Worm (Caenorhabditis elegans) whole organism, mixed stage, embryonic: ENCODE data around the gene F59E11.7.

Experiments used
- M03D4.4 ChIP-seq: sonication (generic microtip); optimal IDR thresholded peaks from 2 replicates; lab custom pipeline; 2017; ENCODE audit warnings: mild to moderate bottlenecking, missing genetic modification characterization, missing compliant biosample characterization
- blmp-1 ChIP-seq: fragments of 150-350 bp; optimal IDR thresholded peaks from 2 replicates; lab custom pipeline; 2014; ENCODE audit warnings: missing biosample characterization, missing genetic modification characterization
- ceh-39 ChIP-seq: fragments of 150-350 bp; optimal IDR thresholded peaks from 2 replicates; lab custom pipeline; 2014; ENCODE audit warnings: missing biosample characterization, missing genetic modification characterization
- ceh-43 ChIP-seq: fragments of 200-800 bp; sonication (Bioruptor generic); optimal IDR thresholded peaks from 2 replicates; lab custom pipeline; 2018; ENCODE audit warnings: mild to moderate bottlenecking, missing genetic modification characterization, moderate library complexity, missing compliant biosample characterization
- ceh-83 ChIP-seq: fragments of 200-800 bp; sonication (Bioruptor generic); optimal IDR thresholded peaks from 2 replicates; lab custom pipeline; 2018; ENCODE audit warnings: mild to moderate bottlenecking, missing genetic modification characterization, missing compliant biosample characterization
- ces-1 ChIP-seq: fragments of 150-350 bp; optimal IDR thresholded peaks from 2 replicates; lab custom pipeline; 2014; ENCODE audit warnings: missing biosample characterization, missing genetic modification reagents, missing genetic modification characterization
- cnd-1 ChIP-seq: fragments of 200-800 bp; sonication (Bioruptor generic); optimal IDR thresholded peaks from 2 replicates; lab custom pipeline; 2018; ENCODE audit warnings: mild to moderate bottlenecking, missing genetic modification characterization, missing compliant biosample characterization
- drap-1 ChIP-seq: fragments of 200-800 bp; sonication (Bioruptor generic); optimal IDR thresholded peaks from 3 replicates; lab custom pipeline; 2018; ENCODE audit warnings: mild to moderate bottlenecking, missing genetic modification characterization, missing compliant biosample characterization
- elt-1 ChIP-seq: sonication (generic microtip); optimal IDR thresholded peaks from 2 replicates; lab custom pipeline; 2017; ENCODE audit warnings: missing genetic modification characterization, mild to moderate bottlenecking, missing compliant biosample characterization, antibody characterized with exemption, moderate library complexity, borderline replicate concordance; ENCODE audit not compliant: insufficient read depth
- elt-3 ChIP-seq: fragments of 150-350 bp; optimal IDR thresholded peaks from 2 replicates; lab custom pipeline; 2014; ENCODE audit warnings: missing biosample characterization, missing genetic modification characterization
- hlh-1 ChIP-seq: fragments of 150-350 bp; optimal IDR thresholded peaks from 2 replicates; lab custom pipeline; 2014; ENCODE audit warnings: missing biosample characterization, missing genetic modification reagents, missing genetic modification characterization
- lin-13 ChIP-seq: fragments of 150-350 bp; optimal IDR thresholded peaks from 2 replicates; lab custom pipeline; 2014; ENCODE audit warnings: missing biosample characterization, missing genetic modification characterization
- lin-32 ChIP-seq: fragments of 200-800 bp; sonication (Bioruptor generic); optimal IDR thresholded peaks from 2 replicates; lab custom pipeline; 2018; ENCODE audit warnings: mild to moderate bottlenecking, missing genetic modification characterization, missing compliant biosample characterization
- lsy-2 ChIP-seq: fragments of 150-350 bp; optimal IDR thresholded peaks from 2 replicates; lab custom pipeline; 2014; ENCODE audit warnings: missing biosample characterization, missing genetic modification characterization
- mep-1 ChIP-seq: fragments of 150-350 bp; optimal IDR thresholded peaks from 2 replicates; lab custom pipeline; 2017; ENCODE audit warnings: missing biosample characterization, missing genetic modification reagents, missing genetic modification characterization, inconsistent platforms
- mls-2 ChIP-seq: sonication (generic microtip); optimal IDR thresholded peaks from 2 replicates; lab custom pipeline; 2016; ENCODE audit warnings: mild to moderate bottlenecking, missing genetic modification characterization, moderate library complexity, missing compliant biosample characterization
- nhr-12 ChIP-seq: fragments of 150-350 bp; optimal IDR thresholded peaks from 2 replicates; lab custom pipeline; 2014; ENCODE audit warnings: missing biosample characterization, missing genetic modification characterization
- nhr-2 ChIP-seq: fragments of 150-350 bp; optimal IDR thresholded peaks from 2 replicates; lab custom pipeline; 2014; ENCODE audit warnings: missing biosample characterization, missing genetic modification characterization
- nhr-237 ChIP-seq: fragments of 150-350 bp; optimal IDR thresholded peaks from 2 replicates; lab custom pipeline; 2014; ENCODE audit warnings: missing biosample characterization, missing genetic modification characterization
- nhr-28 ChIP-seq: fragments of 150-350 bp; optimal IDR thresholded peaks from 2 replicates; lab custom pipeline; 2014; ENCODE audit warnings: missing biosample characterization, missing genetic modification characterization
- nhr-76 ChIP-seq: sonication (generic microtip); optimal IDR thresholded peaks from 2 replicates; lab custom pipeline; 2017; ENCODE audit warnings: missing biosample characterization, missing genetic modification characterization
- pha-4 ChIP-seq: fragments of 150-350 bp; optimal IDR thresholded peaks from 2 replicates; lab custom pipeline; 2018; ENCODE audit warnings: missing biosample characterization, missing genetic modification reagents, missing genetic modification characterization
- sem-2 ChIP-seq: fragments of 200-800 bp; sonication (Bioruptor generic); optimal IDR thresholded peaks from 2 replicates; lab custom pipeline; 2018; ENCODE audit warnings: mild to moderate bottlenecking, missing genetic modification characterization, missing compliant biosample characterization
- snpc-4 ChIP-seq: fragments of 150-350 bp; optimal IDR thresholded peaks from 2 replicates; lab custom pipeline; 2014; ENCODE audit warnings: missing biosample characterization, missing genetic modification characterization
- sptf-1 ChIP-seq: sonication (generic microtip); optimal IDR thresholded peaks from 2 replicates; lab custom pipeline; 2017; ENCODE audit warnings: mild to moderate bottlenecking, missing genetic modification characterization, moderate library complexity, missing compliant biosample characterization
- tbx-8 ChIP-seq: fragments of 200-800 bp; sonication (Bioruptor generic); optimal IDR thresholded peaks from 2 replicates; lab custom pipeline; 2018; ENCODE audit warnings: mild to moderate bottlenecking, missing genetic modification characterization, moderate library complexity, missing compliant biosample characterization
- unc-120 ChIP-seq: sonication (generic microtip); optimal IDR thresholded peaks from 2 replicates; lab custom pipeline; 2017; ENCODE audit warnings: missing genetic modification characterization, missing compliant biosample characterization; ENCODE audit not compliant: poor library complexity, severe bottlenecking
- unc-39 ChIP-seq: fragments of 150-350 bp; optimal IDR thresholded peaks from 2 replicates; lab custom pipeline; 2014; ENCODE audit warnings: missing biosample characterization, missing genetic modification characterization
- unc-62 ChIP-seq: fragments of 150-350 bp; optimal IDR thresholded peaks from 2 replicates; lab custom pipeline; 2014; ENCODE audit warnings: missing biosample characterization, missing genetic modification reagents, missing genetic modification characterization
- zip-8 ChIP-seq: fragments of 150-350 bp; optimal IDR thresholded peaks from 2 replicates; lab custom pipeline; 2014; ENCODE audit warnings: missing biosample characterization, missing genetic modification characterization
- ztf-11 ChIP-seq: fragments of 150-350 bp; optimal IDR thresholded peaks from 2 replicates; lab custom pipeline; 2014; ENCODE audit warnings: missing biosample characterization, missing genetic modification characterization

F59E11.7 gene

ce11 chrV:8988104-8988503 is 1.9 kb upstream of the F59E11.7 start, which contains the start of gene str-87:
TSS of gene str-87 (minus strand) at chrV:8988204.
- TF ChIP-seq nhr-2 (tag; lab: Kevin White, UChicago) (no peak), elt-3 (tag; lab: Kevin White, UChicago) (no peak)
- TF ChIP-seq, all 35 proteins: peak for 0

ce11 chrV:8991679-8992078 is 1.6 kb downstream of the F59E11.7 start, which contains the start of gene F59E11.6:
TSS of gene F59E11.6 (plus strand) at chrV:8991789.
- TF ChIP-seq elt-1 (tag; lab: Kevin White, UChicago) (no peak), unc-39 (tag; lab: Kevin White, UChicago) (no peak), cnd-1 (no peak), M03D4.4 (tag; lab: Kevin White, UChicago) (no peak), nhr-237 (tag; lab: Kevin White, UChicago) (no peak), snpc-4 (no peak), lsy-2 (no peak), unc-120 (no peak), mls-2 (tag; lab: Kevin White, UChicago) (no peak), ces-1 (GFP tag; lab: Kevin White, UChicago) (no peak), pha-4 (tag; lab: Kevin White, UChicago) (no peak), nhr-12 (tag; lab: Kevin White, UChicago) (no peak)

ce11 chrV:8994272-8994671 is 4.2 kb downstream of the F59E11.7 start:
- TF ChIP-seq ztf-11 (tag; lab: Kevin White, UChicago) (no peak), ceh-39 (tag; lab: Kevin White, UChicago) (no peak), M03D4.4 (tag; lab: Kevin White, UChicago) (no peak), pha-4 (tag; lab: Kevin White, UChicago) (no peak), mls-2 (tag; lab: Kevin White, UChicago) (no peak), ceh-43 (GFP tag; lab: Kevin White, UChicago) (no peak), drap-1 (GFP tag; lab: Kevin White, UChicago) (no peak), blmp-1 (no peak)

- TF ChIP-seq lin-32 (GFP tag; lab: Kevin White, UChicago) (no peak), tbx-8 (GFP tag; lab: Kevin White, UChicago) (no peak), unc-39 (tag; lab: Kevin White, UChicago) (no peak), nhr-12 (tag; lab: Kevin White, UChicago) (no peak), nhr-28 (tag; lab: Kevin White, UChicago) (no peak), unc-62 (no peak), nhr-237 (tag; lab: Kevin White, UChicago) (no peak), M03D4.4 (tag; lab: Kevin White, UChicago) (no peak)
Observed at ce11 chrV:8994801-8995200, 4.8 kb downstream of the F59E11.7 start, which contains the start of gene F59E11.5. TSS of gene F59E11.5 (plus strand) at chrV:8995101.

- TF ChIP-seq lsy-2 (no peak), unc-39 (tag; lab: Kevin White, UChicago) (no peak), elt-1 (tag; lab: Kevin White, UChicago) (no peak), sptf-1 (tag; lab: Kevin White, UChicago) (no peak), lin-13 (tag; lab: Kevin White, UChicago) (no peak), ces-1 (GFP tag; lab: Kevin White, UChicago) (no peak), zip-8 (tag; lab: Kevin White, UChicago) (no peak), cnd-1 (no peak), M03D4.4 (tag; lab: Kevin White, UChicago) (no peak), sem-2 (GFP tag; lab: Kevin White, UChicago) (no peak)
Observed at ce11 chrV:9001175-9001574, 11.1 kb downstream of the F59E11.7 start, which contains the start of gene F59E11.2. TSS of gene F59E11.2 (plus strand) at chrV:9001475.

ce11 chrV:9003291-9003690 is 13.2 kb downstream of the F59E11.7 start, which contains the start of gene srx-1:
TSS of gene srx-1 (plus strand) at chrV:9003672.
- TF ChIP-seq elt-3 (tag; lab: Kevin White, UChicago) (no peak), lsy-2 (no peak), snpc-4 (no peak), sptf-1 (tag; lab: Kevin White, UChicago) (no peak), lin-13 (tag; lab: Kevin White, UChicago) (no peak), nhr-12 (tag; lab: Kevin White, UChicago) (no peak), ceh-39 (tag; lab: Kevin White, UChicago) (no peak), hlh-1 (tag; lab: Kevin White, UChicago) (no peak), unc-120 (no peak), ztf-11 (tag; lab: Kevin White, UChicago) (no peak), M03D4.4 (tag; lab: Kevin White, UChicago) (no peak), mep-1 (tag; lab: Kevin White, UChicago) (no peak), blmp-1 (no peak), unc-39 (tag; lab: Kevin White, UChicago) (no peak), ceh-83 (GFP tag; lab: Kevin White, UChicago) (no peak), nhr-76 (tag; lab: Kevin White, UChicago) (no peak), mls-2 (tag; lab: Kevin White, UChicago) (no peak), sem-2 (GFP tag; lab: Kevin White, UChicago) (no peak), ces-1 (GFP tag; lab: Kevin White, UChicago) (no peak)
